Fruit fly (Drosophila melanogaster) whole organism, embryonic: ENCODE data around the gene Cep290.

Experiments
- B-H2 ChIP-seq: fragments of 200-800 bp; sonication (Bioruptor generic); optimal IDR thresholded peaks from 2 replicates; lab custom pipeline; 2018; ENCODE audit warnings: missing biosample characterization, mild to moderate bottlenecking, missing genetic modification characterization
- BEAF-32 ChIP-seq: fragments of 200-800 bp; sonication (Bioruptor generic); optimal IDR thresholded peaks from 3 replicates; lab custom pipeline; 2017; ENCODE audit warnings: missing biosample characterization, missing genetic modification characterization, mild to moderate bottlenecking, moderate library complexity, missing genetic modification reagents
- CG1024 ChIP-seq: fragments of 200-800 bp; sonication (Bioruptor generic); IDR thresholded peaks from 2 replicates; pipeline ENCODE4 v1.3.6; 2022; ENCODE audit warnings: missing biosample characterization, missing genetic modification characterization
- CG10979 ChIP-seq: fragments of 200-800 bp; sonication (Bioruptor generic); optimal IDR thresholded peaks from 2 replicates; lab custom pipeline; 2018; ENCODE audit warnings: missing biosample characterization, mild to moderate bottlenecking, missing genetic modification characterization, moderate library complexity
- CG12155 ChIP-seq: fragments of 200-800 bp; sonication (Bioruptor generic); optimal IDR thresholded peaks from 3 replicates; lab custom pipeline; 2016; ENCODE audit warnings: missing biosample characterization, missing genetic modification characterization
- CG14441 ChIP-seq: fragments of 200-800 bp; sonication (Bioruptor generic); IDR thresholded peaks from 2 replicates; pipeline ENCODE4 v1.3.6; 2022; ENCODE audit warnings: missing biosample characterization, missing genetic modification characterization
- CG15514 ChIP-seq: fragments of 200-800 bp; sonication (Bioruptor generic); optimal IDR thresholded peaks from 3 replicates; lab custom pipeline; 2017; ENCODE audit warnings: missing biosample characterization, missing genetic modification characterization, mild to moderate bottlenecking, moderate library complexity, missing genetic modification reagents
- CG16813 ChIP-seq: fragments of 200-800 bp; sonication (Bioruptor generic); IDR thresholded peaks from 3 replicates; pipeline ENCODE4 v1.3.6; 2022; ENCODE audit warnings: missing biosample characterization, missing genetic modification characterization; ENCODE audit not compliant: partially characterized antibody
- CG17328 ChIP-seq: fragments of 200-800 bp; sonication (Bioruptor generic); IDR thresholded peaks from 2 replicates; pipeline ENCODE4 v1.3.6; 2022; ENCODE audit warnings: missing biosample characterization, missing genetic modification characterization
- CG17829 ChIP-seq: fragments of 200-800 bp; optimal IDR thresholded peaks from 2 replicates; lab custom pipeline; 2019; ENCODE audit warnings: missing biosample characterization, mild to moderate bottlenecking, missing genetic modification characterization, moderate library complexity
- CG18619 ChIP-seq: fragments of 200-800 bp; sonication (Bioruptor generic); optimal IDR thresholded peaks from 3 replicates; lab custom pipeline; 2017; ENCODE audit warnings: missing biosample characterization, mild to moderate bottlenecking, missing genetic modification characterization
- CG18764 ChIP-seq: fragments of 200-800 bp; sonication (Bioruptor generic); optimal IDR thresholded peaks from 3 replicates; lab custom pipeline; 2016; ENCODE audit warnings: missing biosample characterization, missing genetic modification characterization
- CG2202 ChIP-seq: fragments of 200-800 bp; sonication (Bioruptor generic); optimal IDR thresholded peaks from 2 replicates; lab custom pipeline; 2018; ENCODE audit warnings: missing biosample characterization, mild to moderate bottlenecking, missing genetic modification characterization
- CG31441 ChIP-seq: fragments of 200-800 bp; sonication (Bioruptor generic); IDR thresholded peaks from 2 replicates; pipeline ENCODE4 v1.3.6; 2022; ENCODE audit warnings: missing biosample characterization, missing genetic modification characterization
- CG34224 ChIP-seq: fragments of 200-800 bp; sonication (Bioruptor generic); IDR thresholded peaks from 3 replicates; pipeline ENCODE4 v1.3.6; 2022; ENCODE audit warnings: missing biosample characterization, missing genetic modification characterization; ENCODE audit not compliant: partially characterized antibody
- CG3847 ChIP-seq: fragments of 200-800 bp; sonication (Bioruptor generic); IDR thresholded peaks from 2 replicates; pipeline ENCODE4 v1.3.6; 2022; ENCODE audit warnings: missing biosample characterization, missing genetic modification characterization
- CG42726 ChIP-seq: fragments of 200-800 bp; sonication (Bioruptor generic); IDR thresholded peaks from 2 replicates; pipeline ENCODE4 v1.3.6; 2022; ENCODE audit warnings: missing biosample characterization, missing genetic modification characterization; ENCODE audit not compliant: partially characterized antibody
- CG5180 ChIP-seq: fragments of 200-800 bp; sonication (Bioruptor generic); optimal IDR thresholded peaks from 3 replicates; lab custom pipeline; 2017; ENCODE audit warnings: missing biosample characterization, missing genetic modification characterization, mild to moderate bottlenecking, moderate library complexity, missing genetic modification reagents
- CG7556 ChIP-seq: fragments of 200-800 bp; sonication (Bioruptor generic); optimal IDR thresholded peaks from 2 replicates; lab custom pipeline; 2017; ENCODE audit warnings: missing biosample characterization, mild to moderate bottlenecking, missing genetic modification characterization
- CG7786 ChIP-seq: fragments of 200-800 bp; sonication (Bioruptor generic); optimal IDR thresholded peaks from 2 replicates; lab custom pipeline; 2016; ENCODE audit warnings: missing biosample characterization, missing genetic modification characterization
- CG9727 ChIP-seq: fragments of 200-800 bp; sonication (Bioruptor generic); optimal IDR thresholded peaks from 3 replicates; lab custom pipeline; 2017; ENCODE audit warnings: missing biosample characterization, mild to moderate bottlenecking, missing genetic modification characterization
- D19A ChIP-seq: fragments of 200-800 bp; optimal IDR thresholded peaks from 3 replicates; lab custom pipeline; 2019; ENCODE audit warnings: missing biosample characterization, mild to moderate bottlenecking, missing genetic modification characterization, moderate library complexity
- Drgx ChIP-seq: fragments of 200-800 bp; sonication (Bioruptor generic); IDR thresholded peaks from 2 replicates; pipeline ENCODE4 v1.3.6; 2022; ENCODE audit warnings: missing biosample characterization, missing genetic modification characterization
- E2f1 ChIP-seq: fragments of 200-800 bp; sonication (Bioruptor generic); IDR thresholded peaks from 2 replicates; pipeline ENCODE4 v1.3.6; 2022; ENCODE audit warnings: missing biosample characterization, missing genetic modification characterization
- Hr51 ChIP-seq, 2 experiments: fragments of 200-800 bp; sonication (Bioruptor generic); optimal IDR thresholded peaks; 2 replicates in 1 of 2; 3 replicates in 1 of 2; lab custom pipeline; 2016 to 2018; ENCODE audit warnings: missing biosample characterization in 2 of 2, missing genetic modification characterization in 2 of 2, mild to moderate bottlenecking in 1 of 2, moderate library complexity in 1 of 2
- MESR4 ChIP-seq: fragments of 200-800 bp; sonication (Bioruptor generic); optimal IDR thresholded peaks from 2 replicates; lab custom pipeline; 2018; ENCODE audit warnings: missing biosample characterization, mild to moderate bottlenecking, missing genetic modification characterization, moderate library complexity
- MTF-1 ChIP-seq: fragments of 200-800 bp; sonication (Bioruptor generic); optimal IDR thresholded peaks from 2 replicates; lab custom pipeline; 2018; ENCODE audit warnings: missing biosample characterization, mild to moderate bottlenecking, missing genetic modification characterization, borderline replicate concordance
- Max ChIP-seq: fragments of 200-800 bp; sonication (Bioruptor generic); optimal IDR thresholded peaks from 2 replicates; lab custom pipeline; 2016; ENCODE audit warnings: missing biosample characterization, mild to moderate bottlenecking, missing genetic modification characterization
- NC2α ChIP-seq: fragments of 200-800 bp; sonication (Bioruptor generic); optimal IDR thresholded peaks from 2 replicates; lab custom pipeline; 2016; ENCODE audit warnings: missing biosample characterization, missing genetic modification characterization
- Nf-YC ChIP-seq: fragments of 200-800 bp; optimal IDR thresholded peaks from 3 replicates; lab custom pipeline; 2019; ENCODE audit warnings: missing biosample characterization, mild to moderate bottlenecking, missing genetic modification characterization, moderate library complexity
- Opbp ChIP-seq: fragments of 200-800 bp; sonication (Bioruptor generic); IDR thresholded peaks from 3 replicates; pipeline ENCODE4 v1.3.6; 2022; ENCODE audit warnings: missing biosample characterization, missing genetic modification characterization; ENCODE audit not compliant: partially characterized antibody
- Sin3A ChIP-seq: fragments of >200 bp; optimal IDR thresholded peaks from 2 replicates; lab custom pipeline; 2018
- bbx ChIP-seq: fragments of 200-800 bp; sonication (Bioruptor generic); IDR thresholded peaks from 2 replicates; pipeline ENCODE4 v1.3.6; 2022; ENCODE audit warnings: missing biosample characterization, missing genetic modification characterization; ENCODE audit not compliant: partially characterized antibody
- chm ChIP-seq: fragments of 200-800 bp; sonication (Bioruptor generic); IDR thresholded peaks from 2 replicates; pipeline ENCODE4 v1.3.6; 2022; ENCODE audit warnings: missing biosample characterization, missing genetic modification characterization
- croc ChIP-seq: fragments of 200-800 bp; sonication (Bioruptor generic); conservative IDR thresholded peaks from 3 replicates; pipeline ENCODE4 v1.3.6; 2022; ENCODE audit warnings: missing biosample characterization, missing genetic modification characterization
- dati ChIP-seq: fragments of 200-800 bp; sonication (Bioruptor generic); IDR thresholded peaks from 2 replicates; pipeline ENCODE4 v1.3.6; 2022; ENCODE audit warnings: missing biosample characterization, missing genetic modification characterization
- dpn ChIP-seq, 2 experiments: fragments of 200-800 bp; sonication (Bioruptor generic); optimal IDR thresholded peaks; 3 replicates each; lab custom pipeline; 2016; ENCODE audit warnings: missing biosample characterization in 2 of 2, missing genetic modification characterization in 2 of 2
- eve ChIP-seq, 2 experiments: fragments of >200 bp; optimal IDR thresholded peaks; 2 replicates each; lab custom pipeline; 2017; ENCODE audit warnings: missing biosample characterization in 2 of 2, missing genetic modification characterization in 2 of 2
- ftz-f1 ChIP-seq: fragments of 200-800 bp; sonication (Bioruptor generic); optimal IDR thresholded peaks from 2 replicates; lab custom pipeline; 2016; ENCODE audit warnings: missing biosample characterization, missing genetic modification characterization
- gcm2 ChIP-seq: fragments of 200-800 bp; sonication (Bioruptor generic); optimal IDR thresholded peaks from 2 replicates; lab custom pipeline; 2016; ENCODE audit warnings: missing biosample characterization, missing genetic modification characterization
- insv ChIP-seq, 2 experiments: fragments of 200-800 bp; sonication (Bioruptor generic); optimal IDR thresholded peaks; 3 replicates each; lab custom pipeline; 2016 to 2018; ENCODE audit warnings: missing biosample characterization in 2 of 2, missing genetic modification characterization in 2 of 2
- jigr1 ChIP-seq: fragments of 200-800 bp; sonication (Bioruptor generic); IDR thresholded peaks from 3 replicates; pipeline ENCODE4 v1.3.6; 2022; ENCODE audit warnings: missing biosample characterization, missing genetic modification characterization
- ken ChIP-seq: fragments of 200-800 bp; sonication (Bioruptor generic); IDR thresholded peaks from 3 replicates; pipeline ENCODE4 v1.3.6; 2022; ENCODE audit warnings: missing biosample characterization, missing genetic modification characterization
- lbe ChIP-seq: fragments of 200-800 bp; sonication (Bioruptor generic); optimal IDR thresholded peaks from 2 replicates; lab custom pipeline; 2016; ENCODE audit warnings: missing biosample characterization, mild to moderate bottlenecking, missing genetic modification characterization
- schlank ChIP-seq: fragments of 200-800 bp; sonication (Bioruptor generic); optimal IDR thresholded peaks from 2 replicates; lab custom pipeline; 2018; ENCODE audit warnings: missing biosample characterization, mild to moderate bottlenecking, missing genetic modification characterization
- sens ChIP-seq: fragments of 200-800 bp; sonication (Bioruptor generic); peaks from one replicate; lab custom pipeline; 2016; ENCODE audit warnings: missing biosample characterization, missing genetic modification characterization
- sna ChIP-seq: fragments of 200-800 bp; sonication (Bioruptor generic); IDR thresholded peaks from 2 replicates; pipeline ENCODE4 v1.3.6; 2022; ENCODE audit warnings: missing biosample characterization, missing genetic modification characterization; ENCODE audit not compliant: partially characterized antibody
- sug ChIP-seq: fragments of 200-800 bp; optimal IDR thresholded peaks from 2 replicates; lab custom pipeline; 2019; ENCODE audit warnings: missing biosample characterization, mild to moderate bottlenecking, missing genetic modification characterization, moderate library complexity
- ttk ChIP-seq: fragments of 200-800 bp; sonication (Bioruptor generic); IDR thresholded peaks from 2 replicates; pipeline ENCODE4 v2.1.2; 2022; ENCODE audit warnings: missing biosample characterization, missing genetic modification characterization
- zfh1 ChIP-seq: fragments of 200-800 bp; sonication (Bioruptor generic); IDR thresholded peaks from 3 replicates; pipeline ENCODE4 v1.3.6; 2022; ENCODE audit warnings: missing biosample characterization, missing genetic modification characterization

Cep290 gene

dm6 chr3L:810038-810644 is 33.6 kb upstream of the Cep290 start (continued):
- TF ChIP-seq CG7556 (GFP tag; lab: Kevin White, UChicago) (peak; percentile 14), sug (tag; lab: Kevin White, UChicago) (no peak), CG31441 (GFP tag; lab: Robert Waterston, UW) (peak; percentile 54), CG42726 (GFP tag; lab: Robert Waterston, UW) (no peak), ken (GFP tag; lab: Robert Waterston, UW) (no peak), CG18619 (GFP tag; lab: Kevin White, UChicago) (no peak), B-H2 (GFP tag; lab: Kevin White, UChicago) (no peak), zfh1 (GFP tag; lab: Robert Waterston, UW) (peak; percentile 44), lbe (no peak), CG10979 (tag; lab: Kevin White, UChicago) (peak; percentile 34), CG7786 (GFP tag; lab: Kevin White, UChicago) (no peak), CG1024 (GFP tag; lab: Robert Waterston, UW) (no peak), jigr1 (GFP tag; lab: Robert Waterston, UW) (no peak), CG17829 (tag; lab: Kevin White, UChicago) (peak; percentile 44), eve (GFP tag; optimal IDR thresholded peaks at IDR 0.05; lab: Kevin White, UChicago) (no peak), CG9727 (GFP tag; lab: Kevin White, UChicago) (peak; percentile 18), gcm2 (GFP tag; lab: Kevin White, UChicago) (no peak), CG2202 (tag; lab: Kevin White, UChicago) (peak; percentile 10), NC2α (no peak), MTF-1 (GFP tag; lab: Kevin White, UChicago) (no peak), bbx (no peak), CG34224 (GFP tag; lab: Robert Waterston, UW) (no peak), Nf-YC (tag; lab: Kevin White, UChicago) (no peak), Opbp (GFP tag; lab: Robert Waterston, UW) (no peak), sna (GFP tag; lab: Robert Waterston, UW) (no peak), CG14441 (no peak), CG3847 (no peak), BEAF-32 (GFP tag; lab: Kevin White, UChicago) (no peak), CG18764 (GFP tag; lab: Kevin White, UChicago) (no peak), dpn (GFP tag; optimal IDR thresholded peaks at IDR 0.05; lab: Kevin White, UChicago) (no peak), Drgx (GFP tag; lab: Robert Waterston, UW) (no peak), CG15514 (GFP tag; lab: Kevin White, UChicago) (no peak), CG12155 (GFP tag; lab: Kevin White, UChicago) (no peak), croc (GFP tag; lab: Robert Waterston, UW) (no peak), Max (GFP tag; lab: Kevin White, UChicago) (no peak), insv (GFP tag; optimal IDR thresholded peaks at IDR 0.05; lab: Kevin White, UChicago) (no peak), ftz-f1 (no peak), sens (GFP tag; lab: Kevin White, UChicago) (peak; percentile 85), E2f1 (GFP tag; lab: Robert Waterston, UW) (no peak; the same call in 1 of the 2 replicates), D19A (tag; lab: Kevin White, UChicago) (peak; percentile 15), CG5180 (no peak), Hr51 (GFP tag; optimal IDR thresholded peaks at IDR 0.05; lab: Kevin White, UChicago) (peak in 1 of 2 experiments; percentile 16), MESR4 (GFP tag; lab: Kevin White, UChicago) (no peak), CG17328 (peak; percentile 43), Sin3A (lab: Kevin White, UChicago) (no peak), dati (GFP tag; lab: Robert Waterston, UW) (no peak), ttk (no peak), chm (GFP tag; lab: Robert Waterston, UW) (no peak), CG16813 (GFP tag; lab: Robert Waterston, UW) (no peak), schlank (tag; lab: Kevin White, UChicago) (no peak)
